Worm (Caenorhabditis elegans): Measurements from ENCODE around the gene C01G5.5.

DNA sequence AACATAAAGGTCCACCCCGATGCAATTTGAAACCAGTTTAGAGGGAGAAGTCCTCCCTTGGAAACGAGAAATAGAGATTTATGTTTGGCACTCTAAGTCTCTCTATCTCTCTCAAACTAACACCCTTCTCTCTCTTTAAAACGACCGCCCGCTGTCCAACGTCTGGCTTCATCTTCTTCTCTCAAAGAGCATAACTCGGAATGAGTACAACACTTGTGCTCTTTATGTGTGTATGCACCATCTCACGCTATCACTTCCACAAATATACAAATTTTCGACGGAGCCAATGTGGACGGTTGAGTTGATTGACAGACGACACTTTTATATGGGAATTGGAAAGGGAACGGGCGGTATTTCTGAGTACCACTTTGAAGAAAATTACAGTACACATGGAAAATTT is 49.9 kb downstream of the C01G5.5 start:
- TF ChIP-seq gei-17 (GFP tag; optimal IDR thresholded peaks at IDR 0.05) (no peak), ceh-58 (GFP tag; IDR thresholded peaks at IDR 0.05) (no peak), unc-62 (GFP tag; optimal IDR thresholded peaks at IDR 0.05) (no peak)

Data from whole organism, young adult.